Worm (Caenorhabditis elegans): Measurements from ENCODE around the gene algn-6.

DNA sequence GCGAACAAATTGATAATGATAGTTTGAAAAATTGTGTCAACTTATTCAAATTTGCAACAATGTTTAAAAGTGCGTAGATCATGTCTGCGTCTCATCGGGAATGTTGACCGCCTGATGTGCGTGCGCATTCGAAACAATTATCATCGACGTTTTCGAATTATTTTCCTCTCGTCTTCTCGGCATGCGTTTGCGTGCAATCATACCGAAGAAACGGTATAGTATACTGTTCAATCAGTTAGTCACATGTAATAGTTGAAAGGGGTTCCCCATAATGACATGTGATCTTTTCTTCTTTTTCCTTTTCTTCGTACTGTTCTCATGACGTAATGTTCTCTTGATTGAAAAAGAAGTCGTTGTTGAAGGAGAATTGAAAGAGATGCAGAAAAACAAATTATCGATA, 22.8 kb upstream of the algn-6 start:
- TF ChIP-seq ceh-36 (tag; optimal IDR thresholded peaks at IDR 0.05) (no peak), ama-1 (optimal IDR thresholded peaks at IDR 0.05) (no peak), scrt-1 (GFP tag; IDR thresholded peaks at IDR 0.05) (no peak), B0310.2 (tag; optimal IDR thresholded peaks at IDR 0.05) (no peak), F13C5.2 (tag; optimal IDR thresholded peaks at IDR 0.05) (no peak), tbx-11 (GFP tag; IDR thresholded peaks at IDR 0.05) (no peak), flt-1 (GFP tag; IDR thresholded peaks at IDR 0.05) (no peak), tra-4 (tag; optimal IDR thresholded peaks at IDR 0.05) (no peak), ceh-13 (GFP tag; optimal IDR thresholded peaks at IDR 0.05) (no peak), hmbx-1 (tag; optimal IDR thresholded peaks at IDR 0.05) (no peak)

All from whole organism, early embryonic.